Worm (Caenorhabditis elegans) whole organism, mixed stage, embryonic: ENCODE measurements around the gene fan-1.

Source experiments
- M03D4.4 ChIP-seq: sonication (generic microtip); optimal IDR thresholded peaks from 2 replicates; lab custom pipeline; 2017; ENCODE audit warnings: mild to moderate bottlenecking, missing genetic modification characterization, missing compliant biosample characterization
- bed-3 ChIP-seq: fragments of 200-800 bp; sonication (Bioruptor generic); optimal IDR thresholded peaks from 3 replicates; lab custom pipeline; 2018; ENCODE audit warnings: mild to moderate bottlenecking, missing genetic modification characterization, moderate library complexity, missing compliant biosample characterization
- blmp-1 ChIP-seq: fragments of 150-350 bp; optimal IDR thresholded peaks from 2 replicates; lab custom pipeline; 2014; ENCODE audit warnings: missing biosample characterization, missing genetic modification characterization
- ceh-39 ChIP-seq: fragments of 150-350 bp; optimal IDR thresholded peaks from 2 replicates; lab custom pipeline; 2014; ENCODE audit warnings: missing biosample characterization, missing genetic modification characterization
- ceh-43 ChIP-seq: fragments of 200-800 bp; sonication (Bioruptor generic); optimal IDR thresholded peaks from 2 replicates; lab custom pipeline; 2018; ENCODE audit warnings: mild to moderate bottlenecking, missing genetic modification characterization, moderate library complexity, missing compliant biosample characterization
- ceh-83 ChIP-seq: fragments of 200-800 bp; sonication (Bioruptor generic); optimal IDR thresholded peaks from 2 replicates; lab custom pipeline; 2018; ENCODE audit warnings: mild to moderate bottlenecking, missing genetic modification characterization, missing compliant biosample characterization
- ces-1 ChIP-seq: fragments of 150-350 bp; optimal IDR thresholded peaks from 2 replicates; lab custom pipeline; 2014; ENCODE audit warnings: missing biosample characterization, missing genetic modification reagents, missing genetic modification characterization
- cnd-1 ChIP-seq: fragments of 200-800 bp; sonication (Bioruptor generic); optimal IDR thresholded peaks from 2 replicates; lab custom pipeline; 2018; ENCODE audit warnings: mild to moderate bottlenecking, missing genetic modification characterization, missing compliant biosample characterization
- drap-1 ChIP-seq: fragments of 200-800 bp; sonication (Bioruptor generic); optimal IDR thresholded peaks from 3 replicates; lab custom pipeline; 2018; ENCODE audit warnings: mild to moderate bottlenecking, missing genetic modification characterization, missing compliant biosample characterization
- elt-1 ChIP-seq: sonication (generic microtip); optimal IDR thresholded peaks from 2 replicates; lab custom pipeline; 2017; ENCODE audit warnings: missing genetic modification characterization, mild to moderate bottlenecking, missing compliant biosample characterization, antibody characterized with exemption, moderate library complexity, borderline replicate concordance; ENCODE audit not compliant: insufficient read depth
- elt-3 ChIP-seq: fragments of 150-350 bp; optimal IDR thresholded peaks from 2 replicates; lab custom pipeline; 2014; ENCODE audit warnings: missing biosample characterization, missing genetic modification characterization
- flh-1 ChIP-seq: fragments of 200-800 bp; sonication (Bioruptor generic); optimal IDR thresholded peaks from 2 replicates; lab custom pipeline; 2018; ENCODE audit warnings: mild to moderate bottlenecking, missing genetic modification characterization, moderate library complexity, missing compliant biosample characterization
- ham-2 ChIP-seq: fragments of 200-800 bp; sonication (Bioruptor generic); optimal IDR thresholded peaks from 2 replicates; lab custom pipeline; 2018; ENCODE audit warnings: mild to moderate bottlenecking, missing genetic modification characterization, missing compliant biosample characterization
- hlh-1 ChIP-seq: fragments of 150-350 bp; optimal IDR thresholded peaks from 2 replicates; lab custom pipeline; 2014; ENCODE audit warnings: missing biosample characterization, missing genetic modification reagents, missing genetic modification characterization
- lin-13 ChIP-seq: fragments of 150-350 bp; optimal IDR thresholded peaks from 2 replicates; lab custom pipeline; 2014; ENCODE audit warnings: missing biosample characterization, missing genetic modification characterization
- lin-32 ChIP-seq: fragments of 200-800 bp; sonication (Bioruptor generic); optimal IDR thresholded peaks from 2 replicates; lab custom pipeline; 2018; ENCODE audit warnings: mild to moderate bottlenecking, missing genetic modification characterization, missing compliant biosample characterization
- lsy-2 ChIP-seq: fragments of 150-350 bp; optimal IDR thresholded peaks from 2 replicates; lab custom pipeline; 2014; ENCODE audit warnings: missing biosample characterization, missing genetic modification characterization
- mab-5 ChIP-seq: fragments of 150-350 bp; optimal IDR thresholded peaks from 2 replicates; lab custom pipeline; 2014; ENCODE audit warnings: missing biosample characterization, missing genetic modification characterization
- mep-1 ChIP-seq: fragments of 150-350 bp; optimal IDR thresholded peaks from 2 replicates; lab custom pipeline; 2017; ENCODE audit warnings: missing biosample characterization, missing genetic modification reagents, missing genetic modification characterization, inconsistent platforms
- mls-2 ChIP-seq: sonication (generic microtip); optimal IDR thresholded peaks from 2 replicates; lab custom pipeline; 2016; ENCODE audit warnings: mild to moderate bottlenecking, missing genetic modification characterization, moderate library complexity, missing compliant biosample characterization
- nhr-12 ChIP-seq: fragments of 150-350 bp; optimal IDR thresholded peaks from 2 replicates; lab custom pipeline; 2014; ENCODE audit warnings: missing biosample characterization, missing genetic modification characterization
- nhr-2 ChIP-seq: fragments of 150-350 bp; optimal IDR thresholded peaks from 2 replicates; lab custom pipeline; 2014; ENCODE audit warnings: missing biosample characterization, missing genetic modification characterization
- nhr-237 ChIP-seq: fragments of 150-350 bp; optimal IDR thresholded peaks from 2 replicates; lab custom pipeline; 2014; ENCODE audit warnings: missing biosample characterization, missing genetic modification characterization
- nhr-28 ChIP-seq: fragments of 150-350 bp; optimal IDR thresholded peaks from 2 replicates; lab custom pipeline; 2014; ENCODE audit warnings: missing biosample characterization, missing genetic modification characterization
- nhr-76 ChIP-seq: sonication (generic microtip); optimal IDR thresholded peaks from 2 replicates; lab custom pipeline; 2017; ENCODE audit warnings: missing biosample characterization, missing genetic modification characterization
- pha-4 ChIP-seq: fragments of 150-350 bp; optimal IDR thresholded peaks from 2 replicates; lab custom pipeline; 2018; ENCODE audit warnings: missing biosample characterization, missing genetic modification reagents, missing genetic modification characterization
- sem-2 ChIP-seq: fragments of 200-800 bp; sonication (Bioruptor generic); optimal IDR thresholded peaks from 2 replicates; lab custom pipeline; 2018; ENCODE audit warnings: mild to moderate bottlenecking, missing genetic modification characterization, missing compliant biosample characterization
- snpc-4 ChIP-seq: fragments of 150-350 bp; optimal IDR thresholded peaks from 2 replicates; lab custom pipeline; 2014; ENCODE audit warnings: missing biosample characterization, missing genetic modification characterization
- sptf-1 ChIP-seq: sonication (generic microtip); optimal IDR thresholded peaks from 2 replicates; lab custom pipeline; 2017; ENCODE audit warnings: mild to moderate bottlenecking, missing genetic modification characterization, moderate library complexity, missing compliant biosample characterization
- tbx-8 ChIP-seq: fragments of 200-800 bp; sonication (Bioruptor generic); optimal IDR thresholded peaks from 2 replicates; lab custom pipeline; 2018; ENCODE audit warnings: mild to moderate bottlenecking, missing genetic modification characterization, moderate library complexity, missing compliant biosample characterization
- unc-120 ChIP-seq: sonication (generic microtip); optimal IDR thresholded peaks from 2 replicates; lab custom pipeline; 2017; ENCODE audit warnings: missing genetic modification characterization, missing compliant biosample characterization; ENCODE audit not compliant: poor library complexity, severe bottlenecking
- unc-39 ChIP-seq: fragments of 150-350 bp; optimal IDR thresholded peaks from 2 replicates; lab custom pipeline; 2014; ENCODE audit warnings: missing biosample characterization, missing genetic modification characterization
- unc-62 ChIP-seq: fragments of 150-350 bp; optimal IDR thresholded peaks from 2 replicates; lab custom pipeline; 2014; ENCODE audit warnings: missing biosample characterization, missing genetic modification reagents, missing genetic modification characterization
- zip-8 ChIP-seq: fragments of 150-350 bp; optimal IDR thresholded peaks from 2 replicates; lab custom pipeline; 2014; ENCODE audit warnings: missing biosample characterization, missing genetic modification characterization
- ztf-11 ChIP-seq: fragments of 150-350 bp; optimal IDR thresholded peaks from 2 replicates; lab custom pipeline; 2014; ENCODE audit warnings: missing biosample characterization, missing genetic modification characterization

fan-1 gene

ce11 chrIV:6577914-6578313 lies 29.4 kb downstream of the fan-1 start, which contains the start of gene C43G2.3:
Gene C43G2.3, plus strand, starts transcription at chrIV:6578214.
- no peak for TF ChIP-seq nhr-28 (tag; lab: Kevin White, UChicago)
- no peak for TF ChIP-seq ceh-83 (GFP tag; lab: Kevin White, UChicago)
- no peak for TF ChIP-seq elt-1 (tag; lab: Kevin White, UChicago)
- TF ChIP-seq unc-39: no peak
- no peak for TF ChIP-seq lsy-2
- no peak for TF ChIP-seq unc-62 (GFP tag; lab: Kevin White, UChicago)
- TF ChIP-seq ceh-43: no peak
- no peak for TF ChIP-seq nhr-76 (tag; lab: Kevin White, UChicago)
- no peak for TF ChIP-seq zip-8 (tag; lab: Kevin White, UChicago)
- no peak for TF ChIP-seq nhr-12 (tag; lab: Kevin White, UChicago)
- TF ChIP-seq snpc-4 (tag; lab: Kevin White, UChicago): no peak
- no peak for TF ChIP-seq elt-3 (tag; lab: Kevin White, UChicago)
- no peak for TF ChIP-seq bed-3
- TF ChIP-seq lin-13: no peak
- TF ChIP-seq sem-2 (GFP tag; lab: Kevin White, UChicago): no peak

DNA sequence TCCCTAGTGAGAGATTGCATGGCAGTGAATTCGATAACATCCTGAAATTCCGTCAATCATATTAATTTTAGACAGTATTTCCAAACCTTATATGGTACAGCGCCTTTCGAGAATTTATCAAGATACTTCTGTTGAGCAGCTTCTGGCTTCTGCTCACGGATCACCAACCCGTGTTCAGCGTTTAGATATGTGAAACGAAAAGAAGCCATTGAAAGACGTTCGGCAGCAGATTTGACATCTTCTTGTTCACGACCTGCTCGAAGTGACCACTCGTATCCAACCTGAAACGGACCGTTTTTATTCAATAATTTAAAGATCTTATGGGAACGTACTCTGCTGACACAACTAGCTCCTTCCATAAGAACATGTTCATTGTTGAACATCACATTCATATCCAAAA lies 33.2 kb downstream of the fan-1 start:
- TF ChIP-seq ztf-11 (tag; lab: Kevin White, UChicago) (no peak), elt-3 (tag; lab: Kevin White, UChicago) (no peak), lin-32 (GFP tag; lab: Kevin White, UChicago) (no peak), hlh-1 (tag; lab: Kevin White, UChicago) (no peak), sptf-1 (tag; lab: Kevin White, UChicago) (no peak), M03D4.4 (tag; lab: Kevin White, UChicago) (no peak), nhr-237 (tag; lab: Kevin White, UChicago) (no peak), sem-2 (GFP tag; lab: Kevin White, UChicago) (no peak), unc-62 (GFP tag; lab: Kevin White, UChicago) (no peak), mls-2 (tag; lab: Kevin White, UChicago) (no peak), ham-2 (GFP tag; lab: Kevin White, UChicago) (no peak), drap-1 (GFP tag; lab: Kevin White, UChicago) (no peak), zip-8 (tag; lab: Kevin White, UChicago) (no peak), nhr-76 (tag; lab: Kevin White, UChicago) (no peak), bed-3 (no peak), snpc-4 (tag; lab: Kevin White, UChicago) (no peak), ces-1 (GFP tag; lab: Kevin White, UChicago) (no peak), lsy-2 (no peak)

DNA sequence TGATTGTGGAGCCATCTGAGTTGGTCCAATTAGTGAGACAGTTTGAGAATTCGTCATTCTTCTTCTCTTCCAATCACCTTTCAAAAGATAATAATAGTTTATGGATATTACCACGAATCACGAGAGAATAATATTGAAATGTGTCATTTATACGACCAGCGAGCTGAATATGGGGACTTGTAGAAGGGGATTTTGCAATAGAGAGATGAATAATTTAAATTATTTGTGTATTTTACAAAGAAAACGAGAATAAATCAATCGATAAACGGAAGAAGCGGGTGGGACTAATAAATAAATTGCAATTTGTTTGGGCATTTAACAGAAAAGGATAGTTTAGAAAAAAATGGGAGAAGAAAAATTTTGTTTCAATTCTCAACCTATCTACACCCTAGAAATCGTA lies 34.1 kb downstream of the fan-1 start, which contains the start of gene odr-8:
Gene odr-8, minus strand, starts transcription at position 101 of the 400 bp plus-strand sequence.
- TF ChIP-seq ceh-39 (tag; lab: Kevin White, UChicago) (no peak), cnd-1 (tag; lab: Kevin White, UChicago) (no peak), lin-32 (GFP tag; lab: Kevin White, UChicago) (no peak)

DNA sequence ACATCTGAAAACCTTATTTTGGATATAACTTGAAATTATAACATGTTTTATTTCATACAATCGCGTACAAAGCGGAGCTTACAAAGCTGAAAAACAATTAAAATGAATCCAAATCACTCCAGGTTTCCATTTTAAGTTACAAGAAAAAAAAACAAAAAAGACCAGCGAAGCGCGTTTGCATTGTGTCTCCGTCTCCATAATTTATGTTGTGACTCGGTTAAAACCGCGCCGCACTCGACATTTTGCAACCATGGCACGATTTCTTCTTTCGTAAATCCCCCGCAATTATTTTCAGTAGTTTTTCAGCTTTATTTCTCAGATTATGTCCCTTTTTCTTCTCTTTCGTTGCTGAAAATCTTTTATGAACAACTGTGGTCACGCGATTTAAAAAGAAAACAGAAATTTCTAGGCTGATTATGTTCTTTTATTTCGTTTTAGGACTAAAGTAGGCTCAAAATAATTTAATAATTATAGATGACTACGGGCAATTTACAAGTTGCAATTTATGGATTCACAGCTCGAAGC lies 37.0 kb downstream of the fan-1 start, which contains the start of the genes F38A5.2 and dnj-11:
Gene F38A5.2, minus strand, starts transcription at position 4 of the 525 bp plus-strand sequence.
Gene dnj-11, plus strand, starts transcription at position 475 of the 525 bp plus-strand sequence.
- TF ChIP-seq blmp-1: no peak
- no peak for TF ChIP-seq ceh-43
- TF ChIP-seq nhr-237 (tag; lab: Kevin White, UChicago): peak; percentile 78
- no peak for TF ChIP-seq lin-32 (GFP tag; lab: Kevin White, UChicago)
- TF ChIP-seq bed-3: no peak
- TF ChIP-seq unc-120 (tag; lab: Kevin White, UChicago): peak; percentile 55
- TF ChIP-seq tbx-8 (GFP tag; lab: Kevin White, UChicago): no peak
- TF ChIP-seq pha-4 (tag; lab: Kevin White, UChicago): peak; percentile 64
- TF ChIP-seq flh-1 (GFP tag; lab: Kevin White, UChicago): no peak
- no peak for TF ChIP-seq cnd-1 (tag; lab: Kevin White, UChicago)
- no peak for TF ChIP-seq nhr-12 (tag; lab: Kevin White, UChicago)
- no peak for TF ChIP-seq drap-1 (GFP tag; lab: Kevin White, UChicago)
- TF ChIP-seq unc-62 (GFP tag; lab: Kevin White, UChicago): no peak
- no peak for TF ChIP-seq mab-5 (tag; lab: Kevin White, UChicago)
- TF ChIP-seq elt-1 (tag; lab: Kevin White, UChicago): no peak
- peak; percentile 25 for TF ChIP-seq hlh-1 (tag; lab: Kevin White, UChicago)
- TF ChIP-seq snpc-4 (tag; lab: Kevin White, UChicago): no peak
- no peak for TF ChIP-seq ztf-11 (tag; lab: Kevin White, UChicago)
- no peak for TF ChIP-seq elt-3 (tag; lab: Kevin White, UChicago)
- no peak for TF ChIP-seq mls-2 (tag; lab: Kevin White, UChicago)
- TF ChIP-seq lin-13: peak; percentile 68
- no peak for TF ChIP-seq sptf-1 (tag; lab: Kevin White, UChicago)
- TF ChIP-seq ham-2 (GFP tag; lab: Kevin White, UChicago): no peak
- TF ChIP-seq mep-1: peak; percentile 95
- TF ChIP-seq ces-1 (GFP tag; lab: Kevin White, UChicago): peak; percentile 75
- TF ChIP-seq nhr-76 (tag; lab: Kevin White, UChicago): no peak
- TF ChIP-seq unc-39: no peak
- TF ChIP-seq sem-2 (GFP tag; lab: Kevin White, UChicago): no peak
- no peak for TF ChIP-seq zip-8 (tag; lab: Kevin White, UChicago)
- no peak for TF ChIP-seq M03D4.4 (tag; lab: Kevin White, UChicago)
- peak; percentile 73 for TF ChIP-seq ceh-39 (tag; lab: Kevin White, UChicago)
- no peak for TF ChIP-seq nhr-28 (tag; lab: Kevin White, UChicago)
- no peak for TF ChIP-seq ceh-83 (GFP tag; lab: Kevin White, UChicago)
- no peak for TF ChIP-seq nhr-2 (tag; lab: Kevin White, UChicago)
- peak; percentile 78 for TF ChIP-seq lsy-2
- TF ChIP-seq, all 35 proteins: peak for 9
